Worm (Caenorhabditis elegans) whole organism, L3 larva: ENCODE data around the gene slc-25A10.

Experiments
- R02D3.7 ChIP-seq: fragments of 150-350 bp; optimal IDR thresholded peaks from 2 replicates; lab custom pipeline; 2014; ENCODE audit warnings: missing biosample characterization, missing genetic modification characterization
- ama-1 ChIP-seq: fragments of 150-350 bp; optimal IDR thresholded peaks from 2 replicates; lab custom pipeline; 2018
- fkh-10 ChIP-seq: sonication (generic microtip); optimal IDR thresholded peaks from 2 replicates; lab custom pipeline; 2017; ENCODE audit warnings: missing biosample characterization, missing genetic modification reagents, missing genetic modification characterization
- jun-1 ChIP-seq: fragments of 150-350 bp; optimal IDR thresholded peaks from 2 replicates; lab custom pipeline; 2014; ENCODE audit warnings: missing biosample characterization, missing genetic modification reagents, missing genetic modification characterization
- lin-15B ChIP-seq: fragments of 150-350 bp; optimal IDR thresholded peaks from 2 replicates; lab custom pipeline; 2014; ENCODE audit warnings: missing biosample characterization, missing genetic modification characterization
- nfya-1 ChIP-seq: sonication (generic microtip); optimal IDR thresholded peaks from 2 replicates; lab custom pipeline; 2017; ENCODE audit warnings: missing genetic modification characterization, mild to moderate bottlenecking, missing compliant biosample characterization, antibody characterized with exemption, moderate library complexity; ENCODE audit not compliant: insufficient read depth
- nhr-11 ChIP-seq: fragments of 150-350 bp; optimal IDR thresholded peaks from 2 replicates; lab custom pipeline; 2014; ENCODE audit warnings: missing biosample characterization, missing genetic modification characterization
- nhr-23 ChIP-seq: fragments of 150-350 bp; optimal IDR thresholded peaks from 2 replicates; lab custom pipeline; 2014; ENCODE audit warnings: missing biosample characterization, missing genetic modification reagents, missing genetic modification characterization
- nhr-237 ChIP-seq: fragments of 150-350 bp; optimal IDR thresholded peaks from 2 replicates; lab custom pipeline; 2014; ENCODE audit warnings: missing biosample characterization, missing genetic modification characterization
- skn-1 ChIP-seq: fragments of 150-350 bp; optimal IDR thresholded peaks from 2 replicates; lab custom pipeline; 2014; ENCODE audit warnings: missing biosample characterization, missing genetic modification characterization
- snpc-4 ChIP-seq: fragments of 150-350 bp; optimal IDR thresholded peaks from 2 replicates; lab custom pipeline; 2014; ENCODE audit warnings: missing biosample characterization, missing genetic modification characterization
- tbx-2 ChIP-seq: sonication (generic microtip); optimal IDR thresholded peaks from 2 replicates; lab custom pipeline; 2016; ENCODE audit warnings: mild to moderate bottlenecking, missing genetic modification characterization, missing compliant biosample characterization
- zag-1 ChIP-seq: fragments of 150-350 bp; optimal IDR thresholded peaks from 2 replicates; lab custom pipeline; 2014; ENCODE audit warnings: missing biosample characterization, missing genetic modification characterization

DNA sequence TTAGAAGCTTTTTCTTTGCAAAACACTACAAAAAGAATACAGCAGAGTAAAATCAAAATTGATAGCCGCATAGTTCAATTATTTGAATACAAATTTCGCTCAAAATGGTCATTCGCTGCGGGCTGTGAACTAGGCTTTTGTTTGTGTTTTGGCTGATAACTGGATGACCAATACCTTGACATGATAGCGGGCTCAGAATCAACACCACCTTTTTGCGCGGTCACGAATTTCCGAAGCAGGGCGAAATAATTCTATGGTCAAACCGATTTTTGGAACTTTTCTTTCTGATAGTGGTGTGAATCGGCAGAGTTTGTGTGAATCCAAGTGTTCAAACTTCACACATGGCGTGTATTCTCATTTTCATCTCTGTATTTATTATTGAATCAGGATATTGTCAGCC lies 27.2 kb downstream of the slc-25A10 start, which contains the start of the genes F38B6.7 and F38B6.2:
- TF ChIP-seq snpc-4 (tag; lab: Kevin White, UChicago) (no peak), nhr-11 (tag; lab: Kevin White, UChicago) (no peak), nhr-237 (tag; lab: Kevin White, UChicago) (no peak), ama-1 (no peak), zag-1 (tag; lab: Kevin White, UChicago) (no peak), nhr-23 (tag; lab: Kevin White, UChicago) (no peak), tbx-2 (tag; lab: Kevin White, UChicago) (no peak), nfya-1 (no peak), lin-15B (no peak), skn-1 (no peak), R02D3.7 (tag; lab: Kevin White, UChicago) (no peak), jun-1 (tag; lab: Kevin White, UChicago) (no peak), fkh-10 (GFP tag; lab: Kevin White, UChicago) (no peak)
